Worm (Caenorhabditis elegans): Measurements from ENCODE around the gene pho-1.

DNA sequence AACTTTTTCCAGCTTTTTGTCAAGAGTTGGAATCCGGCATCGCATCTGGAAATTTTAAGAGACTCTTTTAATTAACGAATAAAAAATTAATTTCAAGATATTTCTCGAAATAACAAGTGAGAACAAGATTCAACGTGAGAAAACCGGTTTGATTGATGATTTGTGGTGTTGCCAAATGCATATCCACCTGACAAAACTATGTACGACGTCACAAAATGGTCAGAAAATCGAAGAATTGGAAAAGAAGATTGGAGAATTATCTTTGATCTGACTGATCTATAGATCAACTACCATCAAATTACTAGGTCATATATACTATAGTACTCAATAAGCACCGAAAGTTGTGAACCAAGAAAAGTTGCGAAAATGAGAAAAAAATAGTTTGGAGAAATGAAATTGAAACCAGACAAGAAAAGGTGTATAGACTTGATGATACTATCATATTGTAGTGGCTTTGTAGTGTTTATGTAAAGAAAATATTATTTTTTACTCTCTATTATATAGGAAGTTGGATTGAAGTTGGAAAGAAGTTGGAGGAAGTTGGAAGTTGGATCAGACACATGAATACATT is 11.2 kb upstream of the pho-1 start, which contains the start of gene ptr-6:
- no peak for TF ChIP-seq nhr-11 (tag; optimal IDR thresholded peaks at IDR 0.05)
- TF ChIP-seq ZK546.5 (tag; optimal IDR thresholded peaks at IDR 0.05), result no peak
- TF ChIP-seq ztf-11 (tag; optimal IDR thresholded peaks at IDR 0.05), result no peak
- TF ChIP-seq nhr-12 (tag; optimal IDR thresholded peaks at IDR 0.05), result no peak
- no peak for TF ChIP-seq fos-1 (tag; optimal IDR thresholded peaks at IDR 0.05)
- no peak for TF ChIP-seq nhr-237 (tag; optimal IDR thresholded peaks at IDR 0.05)
- TF ChIP-seq snpc-4 (tag; optimal IDR thresholded peaks at IDR 0.05), result no peak
- no peak for TF ChIP-seq egl-5 (tag; optimal IDR thresholded peaks at IDR 0.05)
- TF ChIP-seq nhr-43 (tag; optimal IDR thresholded peaks at IDR 0.05; ENCODE audit: poor library complexity, severe bottlenecking), result no peak
- TF ChIP-seq mdl-1 (tag; optimal IDR thresholded peaks at IDR 0.05), result no peak
- TF ChIP-seq pqm-1 (tag; optimal IDR thresholded peaks at IDR 0.05), result no peak
- TF ChIP-seq nhr-28 (tag; optimal IDR thresholded peaks at IDR 0.05), result no peak

All from whole organism, L3 larva.